Fruit fly (Drosophila melanogaster) whole organism, embryonic: Measurements from ENCODE around the gene Hph.

Experiments used
- Adf1 ChIP-seq: fragments of 200-800 bp; sonication (Bioruptor generic); IDR thresholded peaks from 2 replicates; pipeline ENCODE4 v1.3.6; 2022; ENCODE audit warnings: missing biosample characterization, missing genetic modification characterization
- Atf-2 ChIP-seq: fragments of 200-800 bp; sonication (Bioruptor generic); optimal IDR thresholded peaks from 2 replicates; lab custom pipeline; 2016; ENCODE audit warnings: missing biosample characterization, missing genetic modification characterization
- C15 ChIP-seq: fragments of 200-800 bp; sonication (Bioruptor generic); IDR thresholded peaks from 3 replicates; pipeline ENCODE4 v1.3.6; 2022; ENCODE audit warnings: missing biosample characterization, missing genetic modification characterization
- CG11398 ChIP-seq: fragments of 200-800 bp; sonication (Bioruptor generic); optimal IDR thresholded peaks from 2 replicates; lab custom pipeline; 2016; ENCODE audit warnings: missing biosample characterization, missing genetic modification characterization
- CG11695 ChIP-seq: fragments of 200-800 bp; sonication (Bioruptor generic); IDR thresholded peaks from 3 replicates; pipeline ENCODE4 v1.3.6; 2022; ENCODE audit warnings: missing biosample characterization, missing genetic modification characterization
- CG13894 ChIP-seq: fragments of 200-800 bp; sonication (Bioruptor generic); optimal IDR thresholded peaks from 3 replicates; lab custom pipeline; 2018; ENCODE audit warnings: missing biosample characterization, mild to moderate bottlenecking, missing genetic modification characterization, moderate library complexity
- CG14667 ChIP-seq: fragments of 200-800 bp; sonication (Bioruptor generic); IDR thresholded peaks from 2 replicates; pipeline ENCODE4 v1.3.6; 2022; ENCODE audit warnings: missing biosample characterization, missing genetic modification characterization
- CG17385 ChIP-seq: fragments of 200-800 bp; sonication (Bioruptor generic); optimal IDR thresholded peaks from 3 replicates; lab custom pipeline; 2018; ENCODE audit warnings: missing biosample characterization, mild to moderate bottlenecking, missing genetic modification characterization
- CG17612 ChIP-seq: fragments of 200-800 bp; sonication (Bioruptor generic); IDR thresholded peaks from 2 replicates; pipeline ENCODE4 v1.3.6; 2022; ENCODE audit warnings: missing biosample characterization, missing genetic modification characterization
- CG33557 ChIP-seq: fragments of 200-800 bp; sonication (Bioruptor generic); optimal IDR thresholded peaks from 2 replicates; lab custom pipeline; 2019; ENCODE audit warnings: missing biosample characterization, mild to moderate bottlenecking, missing genetic modification characterization, moderate library complexity
- CG3726 ChIP-seq: fragments of 200-800 bp; sonication (Bioruptor generic); IDR thresholded peaks from 3 replicates; pipeline ENCODE4, ENCODE4 v1.3.6; 2022; ENCODE audit warnings: missing biosample characterization, missing genetic modification characterization
- CG4424 ChIP-seq: fragments of 200-800 bp; sonication (Bioruptor generic); optimal IDR thresholded peaks from 3 replicates; lab custom pipeline; 2016; ENCODE audit warnings: missing biosample characterization, missing genetic modification characterization
- CG4707 ChIP-seq: fragments of 200-800 bp; sonication (Bioruptor generic); optimal IDR thresholded peaks from 2 replicates; lab custom pipeline; 2018; ENCODE audit warnings: missing biosample characterization, mild to moderate bottlenecking, missing genetic modification characterization, moderate library complexity
- CG6272 ChIP-seq: fragments of 200-800 bp; sonication (Bioruptor generic); IDR thresholded peaks from 2 replicates; pipeline ENCODE4 v1.3.6; 2022; ENCODE audit warnings: missing biosample characterization, missing genetic modification characterization
- CG6765 ChIP-seq: fragments of 200-800 bp; sonication (Bioruptor generic); optimal IDR thresholded peaks from 3 replicates; lab custom pipeline; 2017; ENCODE audit warnings: missing biosample characterization, mild to moderate bottlenecking, missing genetic modification characterization
- CG7556 ChIP-seq: fragments of 200-800 bp; sonication (Bioruptor generic); optimal IDR thresholded peaks from 2 replicates; lab custom pipeline; 2017; ENCODE audit warnings: missing biosample characterization, mild to moderate bottlenecking, missing genetic modification characterization
- CG7963 ChIP-seq: fragments of 200-800 bp; sonication (Bioruptor generic); IDR thresholded peaks from 3 replicates; pipeline ENCODE4 v1.3.6; 2022; ENCODE audit warnings: missing biosample characterization, missing genetic modification characterization; ENCODE audit not compliant: partially characterized antibody
- CG7987 ChIP-seq: fragments of 200-800 bp; sonication (Bioruptor generic); optimal IDR thresholded peaks from 2 replicates; lab custom pipeline; 2018; ENCODE audit warnings: missing biosample characterization, mild to moderate bottlenecking, missing genetic modification characterization, moderate library complexity
- CG9215 ChIP-seq: fragments of 200-800 bp; sonication (Bioruptor generic); IDR thresholded peaks from 2 replicates; pipeline ENCODE4 v1.3.6; 2022; ENCODE audit warnings: missing biosample characterization, missing genetic modification characterization
- CG9609 ChIP-seq: fragments of 200-800 bp; sonication (Bioruptor generic); optimal IDR thresholded peaks from 3 replicates; lab custom pipeline; 2016; ENCODE audit warnings: missing biosample characterization, missing genetic modification characterization
- CG9797 ChIP-seq: fragments of 200-800 bp; sonication (Bioruptor generic); optimal IDR thresholded peaks from 3 replicates; lab custom pipeline; 2018; ENCODE audit warnings: missing biosample characterization, mild to moderate bottlenecking, missing genetic modification characterization
- CrebB ChIP-seq: fragments of 200-800 bp; sonication (Bioruptor generic); optimal IDR thresholded peaks from 3 replicates; lab custom pipeline; 2018; ENCODE audit warnings: missing biosample characterization, mild to moderate bottlenecking, missing genetic modification characterization
- D19A ChIP-seq: fragments of 200-800 bp; optimal IDR thresholded peaks from 3 replicates; lab custom pipeline; 2019; ENCODE audit warnings: missing biosample characterization, mild to moderate bottlenecking, missing genetic modification characterization, moderate library complexity
- Deaf1 ChIP-seq: fragments of 200-800 bp; optimal IDR thresholded peaks from 3 replicates; lab custom pipeline; 2019; ENCODE audit warnings: missing biosample characterization, mild to moderate bottlenecking, missing genetic modification characterization, moderate library complexity
- Dp ChIP-seq: fragments of 200-800 bp; sonication (Bioruptor generic); optimal IDR thresholded peaks from 2 replicates; lab custom pipeline; 2018; ENCODE audit warnings: missing biosample characterization, mild to moderate bottlenecking, missing genetic modification characterization, moderate library complexity
- Dref ChIP-seq: fragments of 200-800 bp; sonication (Bioruptor generic); IDR thresholded peaks from 2 replicates; pipeline ENCODE4 v1.3.6; 2022; ENCODE audit warnings: missing biosample characterization, missing genetic modification characterization
- Eip74EF ChIP-seq, 2 experiments: fragments of 200-800 bp in 1 of 2; fragments of >200 bp in 1 of 2; sonication (Bioruptor generic) in 1 of 2; optimal IDR thresholded peaks; 2 replicates each; lab custom pipeline; 2017 to 2019; ENCODE audit warnings: missing biosample characterization in 2 of 2, missing genetic modification characterization in 2 of 2, mild to moderate bottlenecking in 1 of 2, moderate library complexity in 1 of 2
- HLHmδ ChIP-seq: fragments of 200-800 bp; sonication (Bioruptor generic); optimal IDR thresholded peaks from 2 replicates; lab custom pipeline; 2018; ENCODE audit warnings: missing biosample characterization, mild to moderate bottlenecking, missing genetic modification characterization, moderate library complexity
- MBD-R2 ChIP-seq: fragments of 200-800 bp; sonication (Bioruptor generic); IDR thresholded peaks from 2 replicates; pipeline ENCODE4 v1.3.6; 2022; ENCODE audit warnings: missing biosample characterization, missing genetic modification characterization
- Poxn ChIP-seq: fragments of 200-800 bp; sonication (Bioruptor generic); IDR thresholded peaks from 2 replicates; pipeline ENCODE4 v1.3.6; 2022; ENCODE audit warnings: missing biosample characterization, missing genetic modification characterization
- Sry-δ ChIP-seq: fragments of 200-800 bp; sonication (Bioruptor generic); optimal IDR thresholded peaks from 2 replicates; lab custom pipeline; 2016; ENCODE audit warnings: missing biosample characterization, missing genetic modification characterization
- ara ChIP-seq: fragments of 200-800 bp; sonication (Bioruptor generic); IDR thresholded peaks from 2 replicates; pipeline ENCODE4 v1.3.6; 2022; ENCODE audit warnings: missing biosample characterization, missing genetic modification characterization
- bcd ChIP-seq: fragments of 200-800 bp; sonication (Bioruptor generic); optimal IDR thresholded peaks from 2 replicates; lab custom pipeline; 2017; ENCODE audit warnings: missing biosample characterization, mild to moderate bottlenecking, missing genetic modification characterization
- br ChIP-seq: fragments of >200 bp; optimal IDR thresholded peaks from 2 replicates; lab custom pipeline; 2017
- cad ChIP-seq: fragments of >200 bp; optimal IDR thresholded peaks from 2 replicates; lab custom pipeline; 2017; ENCODE audit warnings: missing biosample characterization, missing genetic modification characterization
- crp ChIP-seq, 2 experiments: fragments of 200-800 bp; sonication (Bioruptor generic); optimal IDR thresholded peaks; 2 replicates in 1 of 2; 3 replicates in 1 of 2; lab custom pipeline; 2017; ENCODE audit warnings: missing biosample characterization in 2 of 2, missing genetic modification characterization in 2 of 2, mild to moderate bottlenecking in 1 of 2, moderate library complexity in 1 of 2
- dati ChIP-seq: fragments of 200-800 bp; sonication (Bioruptor generic); IDR thresholded peaks from 2 replicates; pipeline ENCODE4 v1.3.6; 2022; ENCODE audit warnings: missing biosample characterization, missing genetic modification characterization
- dpn ChIP-seq, 2 experiments: fragments of 200-800 bp; sonication (Bioruptor generic); optimal IDR thresholded peaks; 3 replicates each; lab custom pipeline; 2016; ENCODE audit warnings: missing biosample characterization in 2 of 2, missing genetic modification characterization in 2 of 2
- grau ChIP-seq: fragments of 200-800 bp; optimal IDR thresholded peaks from 3 replicates; lab custom pipeline; 2019; ENCODE audit warnings: missing biosample characterization, mild to moderate bottlenecking, missing genetic modification characterization, moderate library complexity
- kni ChIP-seq: fragments of 200-800 bp; sonication (Bioruptor generic); optimal IDR thresholded peaks from 3 replicates; lab custom pipeline; 2017; ENCODE audit warnings: mild to moderate bottlenecking, missing biosample characterization, missing genetic modification reagents, missing genetic modification characterization
- lab ChIP-seq: fragments of 200-800 bp; sonication (Bioruptor generic); optimal IDR thresholded peaks from 3 replicates; lab custom pipeline; 2017; ENCODE audit warnings: missing biosample characterization, missing genetic modification characterization, mild to moderate bottlenecking, moderate library complexity, missing genetic modification reagents
- mirr ChIP-seq: fragments of 200-800 bp; sonication (Bioruptor generic); optimal IDR thresholded peaks from 3 replicates; lab custom pipeline; 2018; ENCODE audit warnings: missing biosample characterization, mild to moderate bottlenecking, missing genetic modification characterization
- nerfin-2 ChIP-seq: fragments of 200-800 bp; sonication (Bioruptor generic); IDR thresholded peaks from 2 replicates; pipeline ENCODE4 v1.3.6; 2022; ENCODE audit warnings: missing biosample characterization, missing genetic modification characterization; ENCODE audit not compliant: partially characterized antibody
- pfk ChIP-seq: fragments of 200-800 bp; sonication (Bioruptor generic); optimal IDR thresholded peaks from 2 replicates; lab custom pipeline; 2018; ENCODE audit warnings: missing biosample characterization, mild to moderate bottlenecking, missing genetic modification characterization, moderate library complexity
- row ChIP-seq: fragments of 200-800 bp; sonication (Bioruptor generic); IDR thresholded peaks from 3 replicates; pipeline ENCODE4 v1.3.6; 2022; ENCODE audit warnings: missing biosample characterization, missing genetic modification characterization
- scrt ChIP-seq: fragments of 200-800 bp; sonication (Bioruptor generic); optimal IDR thresholded peaks from 2 replicates; lab custom pipeline; 2018; ENCODE audit warnings: missing biosample characterization, mild to moderate bottlenecking, missing genetic modification characterization, moderate library complexity
- sima ChIP-seq: fragments of 200-800 bp; sonication (Bioruptor generic); optimal IDR thresholded peaks from 2 replicates; lab custom pipeline; 2016; ENCODE audit warnings: missing biosample characterization, missing genetic modification characterization
- vfl ChIP-seq: fragments of 200-800 bp; sonication (Bioruptor generic); optimal IDR thresholded peaks from 2 replicates; lab custom pipeline; 2016; ENCODE audit warnings: missing biosample characterization, missing genetic modification characterization
- zfh2 ChIP-seq: fragments of 200-800 bp; sonication (Bioruptor generic); optimal IDR thresholded peaks from 2 replicates; lab custom pipeline; 2016; ENCODE audit warnings: missing biosample characterization, missing genetic modification characterization

The Hph gene

dm6 chr3R:5211901-5212758 is 44.7 kb upstream of the Hph start (continued):
- peak; percentile 47 for TF ChIP-seq CrebB (tag; lab: Kevin White, UChicago)
- no peak for TF ChIP-seq sima
- peak; percentile 37 for TF ChIP-seq bcd (GFP tag; lab: Kevin White, UChicago)
- peak; percentile 85 for TF ChIP-seq D19A (tag; lab: Kevin White, UChicago)
- TF ChIP-seq mirr, result no peak
- peak; percentile 97 for TF ChIP-seq kni
- no peak for TF ChIP-seq CG7963
- no peak for TF ChIP-seq br
- peak; percentile 85 for TF ChIP-seq CG4424 (GFP tag; lab: Kevin White, UChicago)
- no peak for TF ChIP-seq Dref
- peak; percentile 78 for TF ChIP-seq CG7556 (GFP tag; lab: Kevin White, UChicago)
- TF ChIP-seq scrt (GFP tag; lab: Kevin White, UChicago), result no peak
- TF ChIP-seq HLHmδ (GFP tag; lab: Kevin White, UChicago), result peak; percentile 13
- TF ChIP-seq Atf-2 (GFP tag; lab: Kevin White, UChicago), result peak; percentile 85
- TF ChIP-seq CG11695 (GFP tag; lab: Robert Waterston, UW), result peak; percentile 64; the same call in 1 of the 3 replicates
- no peak for TF ChIP-seq Poxn (GFP tag; lab: Robert Waterston, UW)
- no peak for TF ChIP-seq Dp (GFP tag; lab: Kevin White, UChicago)
- no peak for TF ChIP-seq nerfin-2 (GFP tag; lab: Robert Waterston, UW)
- TF ChIP-seq CG9797, result no peak
- TF ChIP-seq CG14667 (GFP tag; lab: Robert Waterston, UW), result peak; percentile 32; the same call in 1 of the 2 replicates
- TF ChIP-seq CG33557 (GFP tag; lab: Kevin White, UChicago), result peak; percentile 95
- no peak for TF ChIP-seq Eip74EF (GFP tag; optimal IDR thresholded peaks at IDR 0.05; lab: Kevin White, UChicago)
- TF ChIP-seq Adf1 (GFP tag; lab: Robert Waterston, UW), result no peak
- peak; percentile 10 for TF ChIP-seq lab
- no peak for TF ChIP-seq CG6765 (GFP tag; lab: Kevin White, UChicago)
- peak; percentile 59 to 64 for TF ChIP-seq dpn (GFP tag; optimal IDR thresholded peaks at IDR 0.05; lab: Kevin White, UChicago)
- peak; percentile 87 for TF ChIP-seq row (GFP tag; lab: Robert Waterston, UW)
- peak; percentile 82 for TF ChIP-seq vfl
- TF ChIP-seq CG7987 (GFP tag; lab: Kevin White, UChicago), result peak; percentile 23
- TF ChIP-seq CG9215, result no peak
- peak; percentile 23 for TF ChIP-seq CG17385 (GFP tag; lab: Kevin White, UChicago)
- no peak for TF ChIP-seq zfh2
- TF ChIP-seq CG6272 (GFP tag; lab: Robert Waterston, UW), result peak; percentile 28; the same call in 1 of the 2 replicates
- TF ChIP-seq MBD-R2 (GFP tag; lab: Robert Waterston, UW), result no peak
- no peak for TF ChIP-seq Deaf1 (tag; lab: Kevin White, UChicago)
- TF ChIP-seq CG3726 (GFP tag; lab: Robert Waterston, UW), result no peak
- TF ChIP-seq CG13894 (tag; lab: Kevin White, UChicago), result no peak
- no peak for TF ChIP-seq dati
- TF ChIP-seq ara (GFP tag; lab: Robert Waterston, UW), result peak; percentile 90
- TF ChIP-seq CG4707, result peak; percentile 63
- TF ChIP-seq Sry-δ (GFP tag; lab: Kevin White, UChicago), result peak; percentile 38
- TF ChIP-seq cad (GFP tag; lab: Kevin White, UChicago), result no peak
- TF ChIP-seq C15, result 0 out of 3 replicates have a peak, but pooled peaks have one; percentile 6
- no peak for TF ChIP-seq CG17612 (GFP tag; lab: Robert Waterston, UW)
- no peak for TF ChIP-seq crp (GFP tag; optimal IDR thresholded peaks at IDR 0.05; lab: Kevin White, UChicago)
- TF ChIP-seq CG11398, result peak; percentile 74
- TF ChIP-seq CG9609 (GFP tag; lab: Kevin White, UChicago), result peak; percentile 77
- TF ChIP-seq pfk (GFP tag; lab: Kevin White, UChicago), result no peak
- TF ChIP-seq grau, result peak; percentile 76
